2 fruit fly cellular contexts compared by ENCODE assay signal in the genomic region with DNA sequence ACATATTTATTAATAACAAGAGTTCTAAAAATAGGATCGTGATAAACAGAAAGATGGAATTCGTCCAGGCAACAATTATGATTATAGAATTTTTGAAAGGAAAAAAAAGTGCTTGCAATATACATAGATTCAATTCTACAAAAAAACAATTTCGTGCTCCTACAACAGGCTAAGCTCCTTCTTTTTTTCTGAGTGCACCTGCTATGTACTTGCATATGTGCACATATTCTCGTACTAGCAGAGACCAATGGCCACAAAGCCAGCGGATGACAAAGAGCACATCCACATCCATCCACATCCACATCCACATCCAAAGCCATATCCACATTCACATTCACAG.
TF ChIP-seq lines count a peak whose summit lies in the region.

No protein-coding gene starts in this region.

TF ChIP-seq in whole organism, embryonic, 481 proteins besides CTCF, POLR2A, EP300 and RAD21 (continued from another document):
- TF ChIP-seq CG14860 (GFP tag; IDR thresholded peaks at IDR 0.05; lab: Robert Waterston, UW; ENCODE audit: partially characterized antibody): no peak
- no peak for TF ChIP-seq CG2116 (GFP tag; optimal IDR thresholded peaks at IDR 0.05; lab: Kevin White, UChicago)
- TF ChIP-seq CG9876 (GFP tag; optimal IDR thresholded peaks at IDR 0.05; lab: Kevin White, UChicago): no peak
- TF ChIP-seq Sry-δ (GFP tag; optimal IDR thresholded peaks at IDR 0.05; lab: Kevin White, UChicago): no peak
- TF ChIP-seq maf-S (GFP tag; optimal IDR thresholded peaks at IDR 0.05; lab: Kevin White, UChicago): no peak
- no peak for TF ChIP-seq CG11456 (GFP tag; IDR thresholded peaks at IDR 0.05; lab: Robert Waterston, UW)
- TF ChIP-seq Xbp1 (GFP tag; optimal IDR thresholded peaks at IDR 0.05; lab: Kevin White, UChicago): no peak
- TF ChIP-seq CG7556 (GFP tag; optimal IDR thresholded peaks at IDR 0.05; lab: Kevin White, UChicago): no peak
- peak in 1 of 2 experiments; percentile 49 for TF ChIP-seq bsh (GFP tag; optimal IDR thresholded peaks at IDR 0.05; lab: Kevin White, UChicago)
- peak; percentile 51 for TF ChIP-seq Drgx (GFP tag; IDR thresholded peaks at IDR 0.05; lab: Robert Waterston, UW)
- no peak for TF ChIP-seq yki (optimal IDR thresholded peaks at IDR 0.05; lab: Kevin White, UChicago)
- no peak for TF ChIP-seq Rx (GFP tag; IDR thresholded peaks at IDR 0.05; lab: Robert Waterston, UW)
- peak; percentile 5 for TF ChIP-seq fd96Cb (tag; optimal IDR thresholded peaks at IDR 0.05; lab: Kevin White, UChicago)
- no peak for TF ChIP-seq Spps (tag; optimal IDR thresholded peaks at IDR 0.05; lab: Kevin White, UChicago)
- no peak for TF ChIP-seq Stat92E (GFP tag; optimal IDR thresholded peaks at IDR 0.05; lab: Kevin White, UChicago)
- no peak for TF ChIP-seq CG2199 (GFP tag; IDR thresholded peaks at IDR 0.05; lab: Robert Waterston, UW)
- TF ChIP-seq cg (GFP tag; optimal IDR thresholded peaks at IDR 0.05; lab: Kevin White, UChicago): peak; percentile 14
- TF ChIP-seq bowl (GFP tag; IDR thresholded peaks at IDR 0.05; lab: Robert Waterston, UW): 0 out of 2 replicates have a peak, but pooled peaks have one; percentile 1
- TF ChIP-seq CG5180 (GFP tag; optimal IDR thresholded peaks at IDR 0.05; lab: Kevin White, UChicago): no peak
- no peak for TF ChIP-seq fru (optimal IDR thresholded peaks at IDR 0.05; lab: Kevin White, UChicago)
- peak; percentile 24 for TF ChIP-seq CG2712 (tag; optimal IDR thresholded peaks at IDR 0.05; lab: Kevin White, UChicago)
- peak in 1 of 2 experiments; percentile 7 for TF ChIP-seq Hr51 (GFP tag; optimal IDR thresholded peaks at IDR 0.05; lab: Kevin White, UChicago)
- TF ChIP-seq CG31388 (GFP tag; optimal IDR thresholded peaks at IDR 0.05; lab: Kevin White, UChicago): no peak
- TF ChIP-seq exex (tag; optimal IDR thresholded peaks at IDR 0.05; lab: Kevin White, UChicago): no peak
- TF ChIP-seq dysf (GFP tag; IDR thresholded peaks at IDR 0.05; lab: Robert Waterston, UW): 0 out of 3 replicates have a peak, but pooled peaks have one; percentile 21
- no peak for TF ChIP-seq Scr (GFP tag; IDR thresholded peaks at IDR 0.05; lab: Robert Waterston, UW; ENCODE audit: partially characterized antibody)
- TF ChIP-seq CG10979 (tag; optimal IDR thresholded peaks at IDR 0.05; lab: Kevin White, UChicago): no peak
- no peak for TF ChIP-seq ewg (GFP tag; optimal IDR thresholded peaks at IDR 0.05; lab: Kevin White, UChicago)
- no peak for TF ChIP-seq D19B (GFP tag; optimal IDR thresholded peaks at IDR 0.05; lab: Kevin White, UChicago)
- no peak for TF ChIP-seq org-1 (GFP tag; optimal IDR thresholded peaks at IDR 0.05; lab: Kevin White, UChicago)
- TF ChIP-seq gem (tag; optimal IDR thresholded peaks at IDR 0.05; lab: Kevin White, UChicago): peak; percentile 16
- TF ChIP-seq CG43689 (GFP tag; IDR thresholded peaks at IDR 0.05; lab: Robert Waterston, UW): no peak
- no peak for TF ChIP-seq lmd (GFP tag; IDR thresholded peaks at IDR 0.05; lab: Robert Waterston, UW)
- no peak for TF ChIP-seq trh (GFP tag; optimal IDR thresholded peaks at IDR 0.05; lab: Kevin White, UChicago)
- TF ChIP-seq peb (GFP tag; IDR thresholded peaks at IDR 0.05; lab: Robert Waterston, UW): no peak
- TF ChIP-seq Six4 (GFP tag; optimal IDR thresholded peaks at IDR 0.05; lab: Kevin White, UChicago): no peak
- TF ChIP-seq CG11504 (tag; optimal IDR thresholded peaks at IDR 0.05; lab: Kevin White, UChicago): peak; percentile 22
- no peak for TF ChIP-seq tx (GFP tag; optimal IDR thresholded peaks at IDR 0.05; lab: Kevin White, UChicago)
- TF ChIP-seq nom (GFP tag; optimal IDR thresholded peaks at IDR 0.05; lab: Kevin White, UChicago): peak; percentile 32
- TF ChIP-seq CG3281 (GFP tag; optimal IDR thresholded peaks at IDR 0.05; lab: Kevin White, UChicago): peak; percentile 9
- TF ChIP-seq CG12659 (GFP tag; optimal IDR thresholded peaks at IDR 0.05; lab: Kevin White, UChicago): peak; percentile 0
- no peak for TF ChIP-seq PHDP (tag; optimal IDR thresholded peaks at IDR 0.05; lab: Kevin White, UChicago)
- TF ChIP-seq CG32767 (GFP tag; IDR thresholded peaks at IDR 0.05; lab: Robert Waterston, UW): no peak
- TF ChIP-seq Ssrp (tag; optimal IDR thresholded peaks at IDR 0.05; lab: Kevin White, UChicago): no peak
- TF ChIP-seq p53 (GFP tag; optimal IDR thresholded peaks at IDR 0.05; lab: Kevin White, UChicago): no peak
- TF ChIP-seq hth (optimal IDR thresholded peaks at IDR 0.05; lab: Kevin White, UChicago): no peak
- TF ChIP-seq tna (GFP tag; IDR thresholded peaks at IDR 0.05; lab: Robert Waterston, UW; ENCODE audit: partially characterized antibody): no peak
- TF ChIP-seq lbe (GFP tag; optimal IDR thresholded peaks at IDR 0.05; lab: Kevin White, UChicago): peak; percentile 8
- peak; percentile 23 for TF ChIP-seq CG12391 (tag; optimal IDR thresholded peaks at IDR 0.05; lab: Kevin White, UChicago)

TF ChIP-seq in whole organism, prepupa, 60 proteins besides CTCF, POLR2A, EP300 and RAD21 (continued from another document):
- TF ChIP-seq svp (GFP tag; lab: Kevin White, UChicago) (peak; percentile 72), fd59A (GFP tag; optimal IDR thresholded peaks at IDR 0.05; lab: Kevin White, UChicago) (peak; percentile 74), pdm3 (GFP tag; optimal IDR thresholded peaks at IDR 0.05; lab: Kevin White, UChicago) (peak; percentile 76), achi (GFP tag; optimal IDR thresholded peaks at IDR 0.05; lab: Kevin White, UChicago) (peak; percentile 77), CG6163 (GFP tag; IDR thresholded peaks at IDR 0.05; lab: Robert Waterston, UW) (peak; percentile 73), CG10669 (GFP tag; optimal IDR thresholded peaks at IDR 0.05; lab: Kevin White, UChicago) (peak; percentile 76), CG9139 (GFP tag; optimal IDR thresholded peaks at IDR 0.05; lab: Kevin White, UChicago) (no peak), esn (GFP tag; optimal IDR thresholded peaks at IDR 0.05; lab: Kevin White, UChicago) (peak; percentile 52), Hr39 (GFP tag; optimal IDR thresholded peaks at IDR 0.05; lab: Kevin White, UChicago) (peak; percentile 35), CG1621 (tag; optimal IDR thresholded peaks at IDR 0.05; lab: Kevin White, UChicago) (peak; percentile 66), CG8119 (GFP tag; IDR thresholded peaks at IDR 0.05; lab: Robert Waterston, UW) (peak; percentile 72), CG15336 (GFP tag; IDR thresholded peaks at IDR 0.05; lab: Robert Waterston, UW) (peak; percentile 56), net (GFP tag; optimal IDR thresholded peaks at IDR 0.05; lab: Kevin White, UChicago) (peak; percentile 58), OdsH (GFP tag; optimal IDR thresholded peaks at IDR 0.05; lab: Kevin White, UChicago) (peak; percentile 77), salr (GFP tag; optimal IDR thresholded peaks at IDR 0.05; lab: Kevin White, UChicago) (peak; percentile 51 to 59), Sox102F (GFP tag; optimal IDR thresholded peaks at IDR 0.05; lab: Kevin White, UChicago) (peak; percentile 32), dac (GFP tag; optimal IDR thresholded peaks at IDR 0.05; lab: Kevin White, UChicago) (no peak), fkh (GFP tag; optimal IDR thresholded peaks at IDR 0.05; lab: Kevin White, UChicago) (no peak), Hr38 (GFP tag; optimal IDR thresholded peaks at IDR 0.05; lab: Kevin White, UChicago) (no peak), CG34406 (GFP tag; optimal IDR thresholded peaks at IDR 0.05; lab: Kevin White, UChicago) (peak; percentile 71), CG6792 (GFP tag; optimal IDR thresholded peaks at IDR 0.05; lab: Kevin White, UChicago) (peak; percentile 46), dsx (GFP tag; optimal IDR thresholded peaks at IDR 0.05; lab: Kevin White, UChicago; ENCODE audit: poor library complexity, severe bottlenecking) (peak; percentile 67), CG11762 (GFP tag; optimal IDR thresholded peaks at IDR 0.05; lab: Kevin White, UChicago; ENCODE audit: insufficient read depth) (peak; percentile 18), Blimp-1 (GFP tag; optimal IDR thresholded peaks at IDR 0.05; lab: Kevin White, UChicago) (no peak), Eip78C (GFP tag; lab: Kevin White, UChicago) (peak; percentile 94), vri (GFP tag; optimal IDR thresholded peaks at IDR 0.05; lab: Kevin White, UChicago) (no peak), Eip93F (GFP tag; optimal IDR thresholded peaks at IDR 0.05; lab: Kevin White, UChicago) (no peak), CG8319 (GFP tag; optimal IDR thresholded peaks at IDR 0.05; lab: Kevin White, UChicago) (peak; percentile 33), Sox14 (GFP tag; optimal IDR thresholded peaks at IDR 0.05; lab: Kevin White, UChicago) (peak; percentile 83), CG31627 (GFP tag; optimal IDR thresholded peaks at IDR 0.05; lab: Kevin White, UChicago) (peak; percentile 32), Met (GFP tag; optimal IDR thresholded peaks at IDR 0.05; lab: Kevin White, UChicago) (peak; percentile 55), Eip75B (GFP tag; optimal IDR thresholded peaks at IDR 0.05; lab: Kevin White, UChicago) (peak; percentile 71), CG4318 (GFP tag; optimal IDR thresholded peaks at IDR 0.05; lab: Kevin White, UChicago) (peak; percentile 34), acj6 (GFP tag; optimal IDR thresholded peaks at IDR 0.05; lab: Kevin White, UChicago) (peak; percentile 79), Sox15 (GFP tag; optimal IDR thresholded peaks at IDR 0.05; lab: Kevin White, UChicago) (peak; percentile 41), Hr4 (GFP tag; optimal IDR thresholded peaks at IDR 0.05; lab: Kevin White, UChicago) (peak; percentile 69), CG11294 (GFP tag; IDR thresholded peaks at IDR 0.05; lab: Robert Waterston, UW) (no peak; the same call in 1 of the 2 replicates), CG6276 (GFP tag; optimal IDR thresholded peaks at IDR 0.05; lab: Kevin White, UChicago) (peak; percentile 2)
